Fruit fly (Drosophila melanogaster) whole organism, embryonic: ENCODE results near the gene Shawn.
A peak's percentile ranks its signal among the peaks of the same experiment; 100 is the strongest.

ENCODE experiments used
- Adf1 ChIP-seq: fragments of 200-800 bp; sonication (Bioruptor generic); IDR thresholded peaks from 2 replicates; pipeline ENCODE4 v1.3.6; 2022; ENCODE audit warnings: missing biosample characterization, missing genetic modification characterization
- Antp ChIP-seq: fragments of 200-800 bp; sonication (Bioruptor generic); optimal IDR thresholded peaks from 3 replicates; lab custom pipeline; 2016; ENCODE audit warnings: missing biosample characterization, missing genetic modification characterization
- Bdp1 ChIP-seq: fragments of 200-800 bp; sonication (Bioruptor generic); optimal IDR thresholded peaks from 3 replicates; lab custom pipeline; 2016; ENCODE audit warnings: missing biosample characterization, missing genetic modification characterization
- Bgb ChIP-seq: fragments of 200-800 bp; sonication (Bioruptor generic); IDR thresholded peaks from 2 replicates; pipeline ENCODE4 v1.3.6; 2022; ENCODE audit warnings: missing biosample characterization, missing genetic modification characterization; ENCODE audit not compliant: partially characterized antibody
- Blimp-1 ChIP-seq: fragments of 200-800 bp; sonication (Bioruptor generic); optimal IDR thresholded peaks from 3 replicates; lab custom pipeline; 2018; ENCODE audit warnings: missing biosample characterization, missing genetic modification characterization, mild to moderate bottlenecking, moderate library complexity, missing genetic modification reagents
- CG10209 ChIP-seq: fragments of 200-800 bp; sonication (Bioruptor generic); optimal IDR thresholded peaks from 3 replicates; lab custom pipeline; 2017; ENCODE audit warnings: missing biosample characterization, mild to moderate bottlenecking, missing genetic modification characterization, missing genetic modification reagents
- CG12659 ChIP-seq: fragments of 200-800 bp; sonication (Bioruptor generic); optimal IDR thresholded peaks from 3 replicates; lab custom pipeline; 2017; ENCODE audit warnings: mild to moderate bottlenecking, missing biosample characterization, missing genetic modification reagents, missing genetic modification characterization
- CG15514 ChIP-seq: fragments of 200-800 bp; sonication (Bioruptor generic); optimal IDR thresholded peaks from 3 replicates; lab custom pipeline; 2017; ENCODE audit warnings: missing biosample characterization, missing genetic modification characterization, mild to moderate bottlenecking, moderate library complexity, missing genetic modification reagents
- CG15601 ChIP-seq: fragments of 200-800 bp; sonication (Bioruptor generic); optimal IDR thresholded peaks from 3 replicates; lab custom pipeline; 2019; ENCODE audit warnings: missing biosample characterization, mild to moderate bottlenecking, missing genetic modification characterization, moderate library complexity
- CG17328 ChIP-seq: fragments of 200-800 bp; sonication (Bioruptor generic); IDR thresholded peaks from 2 replicates; pipeline ENCODE4 v1.3.6; 2022; ENCODE audit warnings: missing biosample characterization, missing genetic modification characterization
- CG3407 ChIP-seq: fragments of 200-800 bp; sonication (Bioruptor generic); optimal IDR thresholded peaks from 2 replicates; lab custom pipeline; 2018; ENCODE audit warnings: missing biosample characterization, mild to moderate bottlenecking, missing genetic modification characterization
- CG34422 ChIP-seq: fragments of 200-800 bp; sonication (Bioruptor generic); IDR thresholded peaks from 3 replicates; pipeline ENCODE4 v1.3.6; 2022; ENCODE audit warnings: missing biosample characterization, missing genetic modification characterization
- CG3726 ChIP-seq: fragments of 200-800 bp; sonication (Bioruptor generic); IDR thresholded peaks from 3 replicates; pipeline ENCODE4, ENCODE4 v1.3.6; 2022; ENCODE audit warnings: missing biosample characterization, missing genetic modification characterization
- CG3847 ChIP-seq: fragments of 200-800 bp; sonication (Bioruptor generic); IDR thresholded peaks from 2 replicates; pipeline ENCODE4 v1.3.6; 2022; ENCODE audit warnings: missing biosample characterization, missing genetic modification characterization
- CG4282 ChIP-seq: fragments of 200-800 bp; sonication (Bioruptor generic); optimal IDR thresholded peaks from 2 replicates; lab custom pipeline; 2016; ENCODE audit warnings: missing biosample characterization, missing genetic modification characterization
- CG4730 ChIP-seq: fragments of 200-800 bp; sonication (Bioruptor generic); IDR thresholded peaks from 2 replicates; pipeline ENCODE4 v1.3.6; 2022; ENCODE audit warnings: missing biosample characterization, missing genetic modification characterization
- CG7987 ChIP-seq: fragments of 200-800 bp; sonication (Bioruptor generic); optimal IDR thresholded peaks from 2 replicates; lab custom pipeline; 2018; ENCODE audit warnings: missing biosample characterization, mild to moderate bottlenecking, missing genetic modification characterization, moderate library complexity
- Dp ChIP-seq: fragments of 200-800 bp; sonication (Bioruptor generic); optimal IDR thresholded peaks from 2 replicates; lab custom pipeline; 2018; ENCODE audit warnings: missing biosample characterization, mild to moderate bottlenecking, missing genetic modification characterization, moderate library complexity
- Ets97D ChIP-seq: fragments of 200-800 bp; sonication (Bioruptor generic); optimal IDR thresholded peaks from 3 replicates; lab custom pipeline; 2016; ENCODE audit warnings: missing biosample characterization, missing genetic modification characterization
- Fer3 ChIP-seq: fragments of 200-800 bp; sonication (Bioruptor generic); optimal IDR thresholded peaks from 2 replicates; lab custom pipeline; 2018; ENCODE audit warnings: missing biosample characterization, mild to moderate bottlenecking, missing genetic modification characterization, moderate library complexity
- H2.0 ChIP-seq: fragments of 200-800 bp; sonication (Bioruptor generic); IDR thresholded peaks from 2 replicates; pipeline ENCODE4 v1.3.6; 2022; ENCODE audit warnings: missing biosample characterization, missing genetic modification characterization
- HmgD ChIP-seq: fragments of 200-800 bp; sonication (Bioruptor generic); optimal IDR thresholded peaks from 3 replicates; lab custom pipeline; 2016; ENCODE audit warnings: missing biosample characterization, missing genetic modification characterization
- Lhr ChIP-seq: fragments of 200-800 bp; sonication (Bioruptor generic); optimal IDR thresholded peaks from 3 replicates; lab custom pipeline; 2017; ENCODE audit warnings: mild to moderate bottlenecking, missing biosample characterization, missing genetic modification reagents, missing genetic modification characterization
- Mrtf ChIP-seq: fragments of 200-800 bp; sonication (Bioruptor generic); IDR thresholded peaks from 3 replicates; pipeline ENCODE4 v1.3.6; 2022; ENCODE audit warnings: missing biosample characterization, missing genetic modification characterization
- NC2β ChIP-seq: fragments of 200-800 bp; sonication (Bioruptor generic); optimal IDR thresholded peaks from 2 replicates; lab custom pipeline; 2016; ENCODE audit warnings: missing biosample characterization, missing genetic modification characterization
- NK7.1 ChIP-seq: fragments of 200-800 bp; sonication (Bioruptor generic); optimal IDR thresholded peaks from 3 replicates; lab custom pipeline; 2016; ENCODE audit warnings: missing biosample characterization, missing genetic modification characterization
- Sry-β ChIP-seq: fragments of 200-800 bp; sonication (Bioruptor generic); optimal IDR thresholded peaks from 2 replicates; lab custom pipeline; 2018; ENCODE audit warnings: missing biosample characterization, mild to moderate bottlenecking, missing genetic modification characterization, moderate library complexity
- Stat92E ChIP-seq, 3 experiments: fragments of >200 bp in 2 of 3; fragments of 200-800 bp in 1 of 3; sonication (Bioruptor generic) in 1 of 3; optimal IDR thresholded peaks; 2 replicates each; lab custom pipeline; 2017 to 2019; ENCODE audit warnings: missing biosample characterization in 3 of 3, missing genetic modification characterization in 3 of 3, mild to moderate bottlenecking in 1 of 3, moderate library complexity in 1 of 3
- ase ChIP-seq: fragments of 200-800 bp; sonication (Bioruptor generic); IDR thresholded peaks from 3 replicates; pipeline ENCODE4 v1.3.6; 2022; ENCODE audit warnings: missing biosample characterization, missing genetic modification characterization
- ato ChIP-seq: fragments of 200-800 bp; sonication (Bioruptor generic); IDR thresholded peaks from 2 replicates; pipeline ENCODE4 v1.3.6; 2022; ENCODE audit warnings: missing biosample characterization, missing genetic modification characterization; ENCODE audit not compliant: partially characterized antibody
- chinmo ChIP-seq: fragments of 200-800 bp; sonication (Bioruptor generic); IDR thresholded peaks from 4 replicates; pipeline ENCODE4 v1.3.6; 2022; ENCODE audit warnings: missing biosample characterization, missing genetic modification characterization; ENCODE audit not compliant: partially characterized antibody
- chn ChIP-seq: fragments of 200-800 bp; sonication (Bioruptor generic); optimal IDR thresholded peaks from 2 replicates; lab custom pipeline; 2016; ENCODE audit warnings: missing biosample characterization, missing genetic modification characterization
- dimm ChIP-seq: fragments of 200-800 bp; sonication (Bioruptor generic); IDR thresholded peaks from 2 replicates; pipeline ENCODE4 v1.3.6; 2022; ENCODE audit warnings: missing biosample characterization, missing genetic modification characterization
- dmrt11E ChIP-seq: fragments of 200-800 bp; sonication (Bioruptor generic); optimal IDR thresholded peaks from 3 replicates; lab custom pipeline; 2018; ENCODE audit warnings: missing biosample characterization, mild to moderate bottlenecking, missing genetic modification characterization, moderate library complexity
- fd96Cb ChIP-seq: fragments of 200-800 bp; sonication (Bioruptor generic); optimal IDR thresholded peaks from 2 replicates; lab custom pipeline; 2018; ENCODE audit warnings: missing biosample characterization, mild to moderate bottlenecking, missing genetic modification characterization, moderate library complexity
- lmd ChIP-seq: fragments of 200-800 bp; sonication (Bioruptor generic); IDR thresholded peaks from 2 replicates; pipeline ENCODE4 v1.3.6; 2022; ENCODE audit warnings: missing biosample characterization, missing genetic modification characterization
- lola ChIP-seq, 3 experiments: fragments of >200 bp in 2 of 3; fragments of 200-800 bp in 1 of 3; sonication (Bioruptor generic) in 1 of 3; optimal IDR thresholded peaks; 2 replicates each; lab custom pipeline; 2017 to 2019; ENCODE audit warnings: missing biosample characterization in 3 of 3, missing genetic modification characterization in 3 of 3, mild to moderate bottlenecking in 1 of 3, moderate library complexity in 1 of 3
- mld ChIP-seq: fragments of 200-800 bp; sonication (Bioruptor generic); IDR thresholded peaks from 3 replicates; pipeline ENCODE4 v1.3.6; 2022; ENCODE audit warnings: missing biosample characterization, missing genetic modification characterization; ENCODE audit not compliant: partially characterized antibody
- onecut ChIP-seq: fragments of 200-800 bp; sonication (Bioruptor generic); IDR thresholded peaks from 2 replicates; pipeline ENCODE4 v1.3.6; 2022; ENCODE audit warnings: missing biosample characterization, missing genetic modification characterization
- pfk ChIP-seq: fragments of 200-800 bp; sonication (Bioruptor generic); optimal IDR thresholded peaks from 2 replicates; lab custom pipeline; 2018; ENCODE audit warnings: missing biosample characterization, mild to moderate bottlenecking, missing genetic modification characterization, moderate library complexity
- pho ChIP-seq: fragments of 200-800 bp; sonication (Bioruptor generic); optimal IDR thresholded peaks from 2 replicates; lab custom pipeline; 2016; ENCODE audit warnings: missing biosample characterization, missing genetic modification characterization
- salm ChIP-seq: fragments of 200-800 bp; sonication (Bioruptor generic); optimal IDR thresholded peaks from 2 replicates; lab custom pipeline; 2018; ENCODE audit warnings: missing biosample characterization, mild to moderate bottlenecking, missing genetic modification characterization
- sd ChIP-seq: fragments of 200-800 bp; sonication (Bioruptor generic); optimal IDR thresholded peaks from 3 replicates; lab custom pipeline; 2018; ENCODE audit warnings: missing biosample characterization, mild to moderate bottlenecking, missing genetic modification characterization, moderate library complexity
- stc ChIP-seq: fragments of 200-800 bp; sonication (Bioruptor generic); IDR thresholded peaks from 2 replicates; pipeline ENCODE4 v1.3.6; 2022; ENCODE audit warnings: missing biosample characterization, missing genetic modification characterization
- tap ChIP-seq: fragments of 200-800 bp; optimal IDR thresholded peaks from 3 replicates; lab custom pipeline; 2019; ENCODE audit warnings: missing biosample characterization, mild to moderate bottlenecking, missing genetic modification characterization, moderate library complexity
- trh ChIP-seq: fragments of 200-800 bp; sonication (Bioruptor generic); optimal IDR thresholded peaks from 2 replicates; lab custom pipeline; 2016; ENCODE audit warnings: missing biosample characterization, missing genetic modification characterization
- unpg ChIP-seq: fragments of 200-800 bp; sonication (Bioruptor generic); optimal IDR thresholded peaks from 3 replicates; lab custom pipeline; 2018; ENCODE audit warnings: missing biosample characterization, mild to moderate bottlenecking, missing genetic modification characterization, moderate library complexity
- vvl ChIP-seq: fragments of 200-800 bp; sonication (Bioruptor generic); IDR thresholded peaks from 2 replicates; pipeline ENCODE4 v1.3.6; 2022; ENCODE audit warnings: missing biosample characterization, missing genetic modification characterization
- zfh2 ChIP-seq: fragments of 200-800 bp; sonication (Bioruptor generic); optimal IDR thresholded peaks from 2 replicates; lab custom pipeline; 2016; ENCODE audit warnings: missing biosample characterization, missing genetic modification characterization

Shawn gene

DNA sequence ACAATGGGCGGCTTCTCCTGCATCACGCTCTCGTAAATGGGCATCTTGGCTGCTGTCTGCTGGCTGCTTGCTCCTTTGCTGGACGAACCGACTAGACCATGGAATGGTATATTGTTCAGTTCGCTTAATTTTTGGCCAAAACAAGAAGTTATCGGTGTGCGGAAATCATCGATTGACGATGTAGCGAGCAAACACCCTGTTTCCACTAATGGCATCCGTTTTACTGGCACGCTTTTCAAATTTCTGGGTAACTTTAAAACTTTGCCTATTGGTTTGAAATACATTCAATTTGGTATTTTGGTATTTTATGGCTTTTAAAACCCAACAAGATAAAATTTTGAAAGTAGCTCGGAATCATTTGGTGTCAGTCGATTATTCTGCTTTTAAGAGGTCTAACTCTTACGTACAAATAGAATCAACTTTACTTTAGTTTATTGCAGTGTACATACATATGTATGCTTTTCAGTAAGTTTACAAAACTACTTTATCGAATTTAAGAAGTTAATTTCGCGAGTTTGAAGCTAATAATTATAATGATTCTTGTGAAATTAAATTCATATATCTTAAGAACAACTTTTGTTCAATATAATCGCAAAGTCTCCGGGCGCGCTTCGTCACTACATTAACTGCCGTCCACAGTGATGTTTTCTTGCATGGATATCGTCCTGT, 34.7 kb downstream of the Shawn start, which contains the start of gene Arp10 (continued):
- TF ChIP-seq CG4730 (no peak), CG10209 (GFP tag; lab: Kevin White, UChicago) (no peak), pfk (GFP tag; lab: Kevin White, UChicago) (no peak), chinmo (GFP tag; lab: Robert Waterston, UW) (0 out of 4 replicates have a peak, but pooled peaks have one; percentile 59), dimm (no peak), CG4282 (no peak), CG3726 (GFP tag; lab: Robert Waterston, UW) (no peak), Blimp-1 (no peak), Lhr (GFP tag; lab: Kevin White, UChicago) (no peak), CG3407 (GFP tag; lab: Kevin White, UChicago) (no peak), pho (GFP tag; lab: Kevin White, UChicago) (no peak), CG17328 (GFP tag; lab: Robert Waterston, UW) (no peak), salm (tag; lab: Kevin White, UChicago) (no peak), fd96Cb (tag; lab: Kevin White, UChicago) (no peak), Bgb (GFP tag; lab: Robert Waterston, UW) (peak; percentile 43; the same call in 1 of the 2 replicates), Bdp1 (GFP tag; lab: Kevin White, UChicago) (no peak), onecut (GFP tag; lab: Robert Waterston, UW) (no peak), ase (GFP tag; lab: Robert Waterston, UW) (no peak), lmd (no peak), NC2β (GFP tag; lab: Kevin White, UChicago) (no peak), Sry-β (GFP tag; lab: Kevin White, UChicago) (peak; percentile 48), Adf1 (GFP tag; lab: Robert Waterston, UW) (no peak), Antp (peak; percentile 0), stc (GFP tag; lab: Robert Waterston, UW) (no peak), CG15601 (tag; lab: Kevin White, UChicago) (no peak), ato (GFP tag; lab: Robert Waterston, UW) (peak; percentile 41; the same call in 1 of the 2 replicates), NK7.1 (GFP tag; lab: Kevin White, UChicago) (no peak), trh (GFP tag; lab: Kevin White, UChicago) (no peak), H2.0 (GFP tag; lab: Robert Waterston, UW) (no peak), zfh2 (peak; percentile 14), CG12659 (peak; percentile 47), chn (GFP tag; lab: Kevin White, UChicago) (no peak), Stat92E (GFP tag; optimal IDR thresholded peaks at IDR 0.05; lab: Kevin White, UChicago) (no peak), unpg (GFP tag; lab: Kevin White, UChicago) (no peak), CG15514 (peak; percentile 60), mld (GFP tag; lab: Robert Waterston, UW) (no peak), Dp (GFP tag; lab: Kevin White, UChicago) (peak; percentile 57), lola (GFP tag; optimal IDR thresholded peaks at IDR 0.05; lab: Kevin White, UChicago) (peak in 2 of 3 experiments; percentile 3 to 81), vvl (GFP tag; lab: Robert Waterston, UW) (no peak), CG34422 (GFP tag; lab: Robert Waterston, UW) (no peak), tap (tag; lab: Kevin White, UChicago) (no peak), sd (tag; lab: Kevin White, UChicago) (no peak), Ets97D (peak; percentile 15), HmgD (GFP tag; lab: Kevin White, UChicago) (no peak), CG7987 (GFP tag; lab: Kevin White, UChicago) (no peak), dmrt11E (tag; lab: Kevin White, UChicago) (peak; percentile 26), Mrtf (no peak), CG3847 (GFP tag; lab: Robert Waterston, UW) (no peak), Fer3 (peak; percentile 29)
